Worm (Caenorhabditis elegans) whole organism, young adult: ENCODE results near the gene F45E1.4.

Source experiments
- B0261.1 ChIP-seq: sonication (generic microtip); optimal IDR thresholded peaks from 2 replicates; lab custom pipeline; 2016; ENCODE audit warnings: mild to moderate bottlenecking, missing genetic modification characterization, moderate library complexity, missing compliant biosample characterization
- B0336.3 ChIP-seq: fragments of 200-800 bp; sonication (Bioruptor generic); IDR thresholded peaks from 2 replicates; pipeline ENCODE4 v1.3.6; 2022; ENCODE audit warnings: missing genetic modification characterization, missing compliant biosample characterization
- C06A6.2 ChIP-seq: fragments of 200-800 bp; sonication (Bioruptor generic); conservative IDR thresholded peaks from 2 replicates; pipeline ENCODE4 v1.3.6; 2022; ENCODE audit warnings: missing genetic modification characterization, missing compliant biosample characterization
- C17E4.6 ChIP-seq: fragments of 200-800 bp; sonication (Bioruptor generic); IDR thresholded peaks from 2 replicates; pipeline ENCODE4 v1.3.6; 2022; ENCODE audit warnings: missing genetic modification reagents, missing genetic modification characterization, missing compliant biosample characterization
- F10E7.11 ChIP-seq: sonication (generic microtip); optimal IDR thresholded peaks from 2 replicates; lab custom pipeline; 2017; ENCODE audit warnings: mild to moderate bottlenecking, missing genetic modification characterization, moderate library complexity, missing compliant biosample characterization
- F23B12.7 ChIP-seq: sonication (generic microtip); optimal IDR thresholded peaks from 2 replicates; lab custom pipeline; 2017; ENCODE audit warnings: missing genetic modification characterization, mild to moderate bottlenecking, missing compliant biosample characterization, antibody characterized with exemption, moderate library complexity; ENCODE audit not compliant: insufficient read depth
- F33H1.4 ChIP-seq: fragments of 200-800 bp; sonication (Bioruptor generic); IDR thresholded peaks from 2 replicates; pipeline ENCODE4 v1.3.6; 2022; ENCODE audit warnings: missing genetic modification reagents, missing genetic modification characterization, missing compliant biosample characterization
- F52B5.7 ChIP-seq: sonication (generic microtip); optimal IDR thresholded peaks from 2 replicates; lab custom pipeline; 2016; ENCODE audit warnings: mild to moderate bottlenecking, missing genetic modification characterization, missing compliant biosample characterization
- K11D2.4 ChIP-seq: fragments of 200-800 bp; sonication (Bioruptor generic); IDR thresholded peaks from 2 replicates; pipeline ENCODE4 v1.3.6; 2022; ENCODE audit warnings: missing genetic modification reagents, missing genetic modification characterization, missing compliant biosample characterization
- K12H6.12 ChIP-seq: fragments of 200-800 bp; sonication (Bioruptor generic); optimal IDR thresholded peaks from 2 replicates; lab custom pipeline; 2018; ENCODE audit warnings: mild to moderate bottlenecking, missing genetic modification characterization, missing compliant biosample characterization
- T26A5.8 ChIP-seq: sonication (generic microtip); optimal IDR thresholded peaks from 2 replicates; lab custom pipeline; 2016; ENCODE audit warnings: missing genetic modification characterization, missing compliant biosample characterization
- Y53G8AR.9 ChIP-seq: fragments of 200-800 bp; sonication (Bioruptor generic); conservative IDR thresholded peaks from 2 replicates; pipeline ENCODE4 v1.3.6; 2022; ENCODE audit warnings: missing genetic modification reagents, missing genetic modification characterization, missing compliant biosample characterization
- Y56A3A.18 ChIP-seq: fragments of 200-800 bp; sonication (Bioruptor generic); IDR thresholded peaks from 2 replicates; pipeline ENCODE4 v1.3.6; 2022; ENCODE audit warnings: missing genetic modification reagents, missing genetic modification characterization, missing compliant biosample characterization
- Y95B8A.8 ChIP-seq: fragments of 200-800 bp; sonication (Bioruptor generic); IDR thresholded peaks from 2 replicates; pipeline ENCODE4 v1.3.6; 2022; ENCODE audit warnings: missing genetic modification reagents, missing genetic modification characterization, missing compliant biosample characterization
- ama-1 ChIP-seq, 3 experiments: fragments of 150-350 bp in 1 of 3; sonication (generic microtip) in 2 of 3; optimal IDR thresholded peaks; 2 replicates each; lab custom pipeline; 2014 to 2018; ENCODE audit warnings: missing biosample characterization in 2 of 3, missing genetic modification characterization in 2 of 3, missing genetic modification reagents in 2 of 3
- attf-3 ChIP-seq: fragments of 200-800 bp; sonication (Bioruptor generic); conservative IDR thresholded peaks from 2 replicates; pipeline ENCODE4 v1.3.6; 2022; ENCODE audit warnings: missing genetic modification reagents, missing genetic modification characterization, missing compliant biosample characterization
- attf-5 ChIP-seq: fragments of 200-800 bp; sonication (Bioruptor generic); optimal IDR thresholded peaks from 2 replicates; lab custom pipeline; 2018; ENCODE audit warnings: mild to moderate bottlenecking, missing genetic modification characterization, missing compliant biosample characterization
- attf-6 ChIP-seq: fragments of 200-800 bp; sonication (Bioruptor generic); IDR thresholded peaks from 2 replicates; pipeline ENCODE4 v1.3.6; 2022; ENCODE audit warnings: missing genetic modification reagents, missing genetic modification characterization, missing compliant biosample characterization
- cebp-1 ChIP-seq, 2 experiments: fragments of 200-800 bp in 1 of 2; sonication (Bioruptor generic) in 1 of 2; sonication (generic microtip) in 1 of 2; IDR thresholded peaks in 1 of 2; optimal IDR thresholded peaks in 1 of 2; 2 replicates each; pipeline versions ENCODE4 v1.3.6 to Lab custom; 2017 to 2022; ENCODE audit warnings: missing compliant biosample characterization in 2 of 2, missing genetic modification characterization in 2 of 2, mild to moderate bottlenecking in 1 of 2, missing genetic modification reagents in 1 of 2, moderate library complexity in 1 of 2
- cebp-2 ChIP-seq: fragments of 200-800 bp; sonication (Bioruptor generic); IDR thresholded peaks from 2 replicates; pipeline ENCODE4 v1.3.6; 2022; ENCODE audit warnings: missing genetic modification characterization, missing compliant biosample characterization
- ceh-27 ChIP-seq: fragments of 200-800 bp; sonication (Bioruptor generic); optimal IDR thresholded peaks from 2 replicates; lab custom pipeline; 2018; ENCODE audit warnings: mild to moderate bottlenecking, missing genetic modification characterization, moderate library complexity, missing compliant biosample characterization
- chd-7 ChIP-seq: sonication (generic microtip); optimal IDR thresholded peaks from 2 replicates; lab custom pipeline; 2016; ENCODE audit warnings: mild to moderate bottlenecking, missing genetic modification characterization, moderate library complexity, missing compliant biosample characterization
- efl-1 ChIP-seq: fragments of 150-350 bp; optimal IDR thresholded peaks from 2 replicates; lab custom pipeline; 2014; ENCODE audit warnings: missing biosample characterization, missing genetic modification reagents, missing genetic modification characterization
- egl-44 ChIP-seq: fragments of 200-800 bp; sonication (Bioruptor generic); IDR thresholded peaks from 2 replicates; pipeline ENCODE4 v1.3.6; 2022; ENCODE audit warnings: missing genetic modification reagents, missing genetic modification characterization, missing compliant biosample characterization
- egrh-3 ChIP-seq: fragments of 200-800 bp; sonication (Bioruptor generic); IDR thresholded peaks from 2 replicates; pipeline ENCODE4 v1.3.6; 2022; ENCODE audit warnings: missing genetic modification reagents, missing genetic modification characterization, missing compliant biosample characterization
- ets-4 ChIP-seq: fragments of 200-800 bp; sonication (Bioruptor generic); optimal IDR thresholded peaks from 2 replicates; lab custom pipeline; 2018; ENCODE audit warnings: mild to moderate bottlenecking, missing genetic modification characterization, missing compliant biosample characterization
- hmg-1.2 ChIP-seq: fragments of 200-800 bp; sonication (Bioruptor generic); IDR thresholded peaks from 2 replicates; pipeline ENCODE4 v1.3.6; 2022; ENCODE audit warnings: missing genetic modification reagents, missing genetic modification characterization, missing compliant biosample characterization
- hrde-1 ChIP-seq: sonication (generic microtip); optimal IDR thresholded peaks from 2 replicates; lab custom pipeline; 2016; ENCODE audit warnings: missing genetic modification characterization, mild to moderate bottlenecking, missing compliant biosample characterization, moderate library complexity, missing genotype, missing genetic modification reagents, borderline replicate concordance
- let-526 ChIP-seq: fragments of 200-800 bp; sonication (Bioruptor generic); IDR thresholded peaks from 2 replicates; pipeline ENCODE4 v1.3.6; 2022; ENCODE audit warnings: missing genetic modification reagents, missing genetic modification characterization, missing compliant biosample characterization
- lin-35 ChIP-seq, 3 experiments: fragments of 150-350 bp in 2 of 3; sonication (generic microtip) in 1 of 3; optimal IDR thresholded peaks; 2 replicates each; lab custom pipeline; 2014 to 2018; ENCODE audit warnings: missing biosample characterization in 3 of 3, missing genetic modification characterization in 3 of 3, missing genetic modification reagents in 3 of 3
- lin-54 ChIP-seq: fragments of 200-800 bp; sonication (Bioruptor generic); optimal IDR thresholded peaks from 2 replicates; lab custom pipeline; 2018; ENCODE audit warnings: mild to moderate bottlenecking, missing genetic modification characterization, missing compliant biosample characterization
- madf-6 ChIP-seq: fragments of 200-800 bp; sonication (Bioruptor generic); IDR thresholded peaks from 2 replicates; pipeline ENCODE4 v1.3.6; 2022; ENCODE audit warnings: missing genetic modification reagents, missing genetic modification characterization, missing compliant biosample characterization
- mes-4 ChIP-seq: sonication (generic microtip); optimal IDR thresholded peaks from 2 replicates; lab custom pipeline; 2016; ENCODE audit warnings: missing genotype, missing genetic modification characterization, missing compliant biosample characterization
- mxl-1 ChIP-seq: sonication (generic microtip); optimal IDR thresholded peaks from 2 replicates; lab custom pipeline; 2016; ENCODE audit warnings: missing genetic modification characterization, missing compliant biosample characterization
- nhr-179 ChIP-seq: sonication (generic microtip); optimal IDR thresholded peaks from 2 replicates; lab custom pipeline; 2016; ENCODE audit warnings: mild to moderate bottlenecking, missing genetic modification characterization, missing compliant biosample characterization
- nhr-80 ChIP-seq: sonication (generic microtip); optimal IDR thresholded peaks from 2 replicates; lab custom pipeline; 2016; ENCODE audit warnings: missing genetic modification characterization, missing compliant biosample characterization
- nhr-90 ChIP-seq: sonication (generic microtip); optimal IDR thresholded peaks from 2 replicates; lab custom pipeline; 2016; ENCODE audit warnings: missing genotype, mild to moderate bottlenecking, missing genetic modification characterization, missing compliant biosample characterization
- pbrm-1 ChIP-seq: fragments of 200-800 bp; sonication (Bioruptor generic); IDR thresholded peaks from 2 replicates; pipeline ENCODE4 v1.3.6; 2022; ENCODE audit warnings: missing genetic modification reagents, missing genetic modification characterization, missing compliant biosample characterization
- repo-1 ChIP-seq: sonication (generic microtip); optimal IDR thresholded peaks from 2 replicates; lab custom pipeline; 2017; ENCODE audit warnings: mild to moderate bottlenecking, missing genetic modification characterization, missing compliant biosample characterization
- snpc-4 ChIP-seq, 5 experiments: fragments of 150-350 bp in 1 of 5; sonication (generic microtip) in 4 of 5; optimal IDR thresholded peaks; 2 replicates each; lab custom pipeline; 2014 to 2018; ENCODE audit warnings: missing genetic modification characterization in 5 of 5, missing biosample characterization in 3 of 5, antibody characterized with exemption in 2 of 5, mild to moderate bottlenecking in 2 of 5, missing compliant biosample characterization in 2 of 5, missing genotype in 2 of 5, moderate library complexity in 2 of 5, missing genetic modification reagents in 1 of 5
- tbp1 ChIP-seq: fragments of 200-800 bp; sonication (Bioruptor generic); optimal IDR thresholded peaks from 2 replicates; lab custom pipeline; 2018; ENCODE audit warnings: mild to moderate bottlenecking, missing genetic modification characterization, missing compliant biosample characterization
- zfh-2 ChIP-seq: fragments of 200-800 bp; sonication (Bioruptor generic); conservative IDR thresholded peaks from 2 replicates; pipeline ENCODE4 v1.3.6; 2022; ENCODE audit warnings: missing genetic modification reagents, missing genetic modification characterization, missing compliant biosample characterization
- ztf-18 ChIP-seq: sonication (generic microtip); optimal IDR thresholded peaks from 2 replicates; lab custom pipeline; 2016; ENCODE audit warnings: missing genotype, mild to moderate bottlenecking, missing genetic modification characterization, missing compliant biosample characterization
- ztf-25 ChIP-seq: fragments of 200-800 bp; sonication (Bioruptor generic); IDR thresholded peaks from 2 replicates; pipeline ENCODE4 v1.3.6; 2022; ENCODE audit warnings: missing genetic modification reagents, missing genetic modification characterization, missing compliant biosample characterization
- ztf-26 ChIP-seq: sonication (generic microtip); optimal IDR thresholded peaks from 2 replicates; lab custom pipeline; 2017; ENCODE audit warnings: missing genetic modification characterization, missing compliant biosample characterization
- ztf-6 ChIP-seq: fragments of 200-800 bp; sonication (Bioruptor generic); IDR thresholded peaks from 2 replicates; pipeline ENCODE4 v1.3.6; 2022; ENCODE audit warnings: missing genetic modification reagents, missing genetic modification characterization, missing compliant biosample characterization

The F45E1.4 gene

DNA sequence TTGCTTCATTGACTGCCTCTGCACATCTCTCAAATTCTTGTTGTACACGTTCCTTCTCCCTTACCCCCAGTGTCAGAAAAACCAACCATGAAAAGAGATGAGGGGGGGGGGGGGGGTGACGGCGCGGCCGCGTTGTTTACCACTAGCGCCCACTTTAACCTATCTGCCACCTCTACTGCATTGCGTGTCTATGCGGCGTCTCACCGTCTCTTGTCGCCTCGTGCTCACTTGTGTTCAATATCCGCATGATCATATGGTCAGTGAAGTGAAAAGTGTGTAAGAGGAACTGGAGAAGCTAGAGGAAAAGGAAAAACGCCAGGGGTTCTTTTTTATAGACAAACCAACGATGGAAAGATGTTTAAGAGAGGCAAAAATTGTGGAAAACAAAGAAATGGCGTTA is 33.9 kb downstream of the F45E1.4 start (continued):
- no peak for TF ChIP-seq snpc-4 (GFP tag; optimal IDR thresholded peaks at IDR 0.05; lab: Kevin White, UChicago)
- peak in 3 of 4 experiments; percentile 15 to 51 (median 21) for TF ChIP-seq snpc-4 (tag; optimal IDR thresholded peaks at IDR 0.05; lab: Kevin White, UChicago)
- TF ChIP-seq ztf-26 (tag; lab: Kevin White, UChicago): peak; percentile 88
- no peak for TF ChIP-seq F10E7.11 (tag; lab: Kevin White, UChicago)
- peak in 1 of 3 experiments; percentile 76 for TF ChIP-seq lin-35 (GFP tag; optimal IDR thresholded peaks at IDR 0.05; lab: Kevin White, UChicago)
- TF ChIP-seq Y56A3A.18 (GFP tag; lab: Robert Waterston, UW): 0 out of 2 replicates have a peak, but pooled peaks have one; percentile 44
- peak; percentile 25 for TF ChIP-seq nhr-90 (tag; lab: Kevin White, UChicago)
- TF ChIP-seq zfh-2: peak; percentile 97
- TF ChIP-seq cebp-2: no peak
- peak; percentile 37 for TF ChIP-seq ets-4 (GFP tag; lab: Kevin White, UChicago)
- peak; percentile 80 for TF ChIP-seq pbrm-1
- no peak for TF ChIP-seq nhr-179
- TF ChIP-seq T26A5.8: no peak
- TF ChIP-seq ztf-18: peak; percentile 40
- peak; percentile 81 for TF ChIP-seq K11D2.4 (GFP tag; lab: Robert Waterston, UW)
- peak; percentile 63 for TF ChIP-seq repo-1 (tag; lab: Kevin White, UChicago)
- TF ChIP-seq tbp1 (GFP tag; lab: Kevin White, UChicago): peak; percentile 66
- TF ChIP-seq madf-6: peak; percentile 41; the same call in 1 of the 2 replicates
- peak; percentile 80 for TF ChIP-seq nhr-80
- TF ChIP-seq hrde-1: no peak
- peak; percentile 94 for TF ChIP-seq K12H6.12 (tag; lab: Kevin White, UChicago)
- peak; percentile 86 for TF ChIP-seq let-526
- peak; percentile 75 for TF ChIP-seq F52B5.7
- TF ChIP-seq cebp-1 (GFP tag; IDR thresholded peaks at IDR 0.05; lab: Robert Waterston, UW): peak; percentile 74
- peak; percentile 92 for TF ChIP-seq cebp-1 (tag; optimal IDR thresholded peaks at IDR 0.05; lab: Kevin White, UChicago)
- no peak for TF ChIP-seq mxl-1 (tag; lab: Kevin White, UChicago)
- TF ChIP-seq ama-1 (optimal IDR thresholded peaks at IDR 0.05; lab: Kevin White, UChicago): no peak
- peak in 1 of 2 experiments; percentile 7 for TF ChIP-seq ama-1 (GFP tag; optimal IDR thresholded peaks at IDR 0.05; lab: Kevin White, UChicago)
- TF ChIP-seq chd-7: peak; percentile 88
- TF ChIP-seq ztf-25 (GFP tag; lab: Robert Waterston, UW): 0 out of 2 replicates have a peak, but pooled peaks have one; percentile 33
- no peak for TF ChIP-seq mes-4 (tag; lab: Kevin White, UChicago)
- peak; percentile 74 for TF ChIP-seq B0336.3
- TF ChIP-seq F33H1.4 (GFP tag; lab: Robert Waterston, UW): 0 out of 2 replicates have a peak, but pooled peaks have one; percentile 9
- TF ChIP-seq F23B12.7 (tag; lab: Kevin White, UChicago): peak; percentile 24
- peak; percentile 98 for TF ChIP-seq ceh-27
- no peak for TF ChIP-seq efl-1
- peak; percentile 80; the same call in 1 of the 2 replicates for TF ChIP-seq egl-44 (GFP tag; lab: Robert Waterston, UW)
- TF ChIP-seq ztf-6 (GFP tag; lab: Robert Waterston, UW): 0 out of 2 replicates have a peak, but pooled peaks have one; percentile 28
- TF ChIP-seq attf-5 (GFP tag; lab: Kevin White, UChicago): peak; percentile 48
- TF ChIP-seq hmg-1.2 (GFP tag; lab: Robert Waterston, UW): peak; percentile 76
- TF ChIP-seq C06A6.2: peak; percentile 79; the same call in 1 of the 2 replicates
- peak; percentile 56; the same call in 1 of the 2 replicates for TF ChIP-seq C17E4.6
- TF ChIP-seq B0261.1 (tag; lab: Kevin White, UChicago): peak; percentile 12
- peak; percentile 56; the same call in 1 of the 2 replicates for TF ChIP-seq Y53G8AR.9 (GFP tag; lab: Robert Waterston, UW)
- TF ChIP-seq lin-54 (GFP tag; lab: Kevin White, UChicago): peak; percentile 61
- 0 out of 2 replicates have a peak, but pooled peaks have one; percentile 43 for TF ChIP-seq attf-6
- peak; percentile 83 for TF ChIP-seq egrh-3 (GFP tag; lab: Robert Waterston, UW)
- TF ChIP-seq attf-3 (GFP tag; lab: Robert Waterston, UW): no peak; the same call in 1 of the 2 replicates
- peak; percentile 77; the same call in 1 of the 2 replicates for TF ChIP-seq Y95B8A.8
